Fruit fly (Drosophila melanogaster) whole organism, embryonic: ENCODE results near the gene Fbp2.

Experiments used
- Abd-B ChIP-seq: fragments of 200-800 bp; sonication (Bioruptor generic); optimal IDR thresholded peaks from 2 replicates; lab custom pipeline; 2018; ENCODE audit warnings: missing biosample characterization, mild to moderate bottlenecking, missing genetic modification characterization, moderate library complexity
- Bgb ChIP-seq: fragments of 200-800 bp; sonication (Bioruptor generic); IDR thresholded peaks from 2 replicates; pipeline ENCODE4 v1.3.6; 2022; ENCODE audit warnings: missing biosample characterization, missing genetic modification characterization; ENCODE audit not compliant: partially characterized antibody
- CG12659 ChIP-seq: fragments of 200-800 bp; sonication (Bioruptor generic); optimal IDR thresholded peaks from 3 replicates; lab custom pipeline; 2017; ENCODE audit warnings: mild to moderate bottlenecking, missing biosample characterization, missing genetic modification reagents, missing genetic modification characterization
- CG14441 ChIP-seq: fragments of 200-800 bp; sonication (Bioruptor generic); IDR thresholded peaks from 2 replicates; pipeline ENCODE4 v1.3.6; 2022; ENCODE audit warnings: missing biosample characterization, missing genetic modification characterization
- CG15011 ChIP-seq: fragments of 200-800 bp; sonication (Bioruptor generic); optimal IDR thresholded peaks from 3 replicates; lab custom pipeline; 2018; ENCODE audit warnings: missing biosample characterization, mild to moderate bottlenecking, missing genetic modification characterization
- CG1603 ChIP-seq: fragments of 200-800 bp; sonication (Bioruptor generic); optimal IDR thresholded peaks from 2 replicates; lab custom pipeline; 2019; ENCODE audit warnings: missing biosample characterization, mild to moderate bottlenecking, missing genetic modification characterization, moderate library complexity
- CG16779 ChIP-seq: fragments of 200-800 bp; sonication (Bioruptor generic); IDR thresholded peaks from 2 replicates; pipeline ENCODE4 v1.3.6; 2022; ENCODE audit warnings: missing biosample characterization, missing genetic modification characterization
- CG16813 ChIP-seq: fragments of 200-800 bp; sonication (Bioruptor generic); IDR thresholded peaks from 3 replicates; pipeline ENCODE4 v1.3.6; 2022; ENCODE audit warnings: missing biosample characterization, missing genetic modification characterization; ENCODE audit not compliant: partially characterized antibody
- CG17912 ChIP-seq: fragments of 200-800 bp; sonication (Bioruptor generic); optimal IDR thresholded peaks from 2 replicates; lab custom pipeline; 2018; ENCODE audit warnings: missing biosample characterization, mild to moderate bottlenecking, missing genetic modification characterization
- CG2889 ChIP-seq: fragments of 200-800 bp; sonication (Bioruptor generic); IDR thresholded peaks from 3 replicates; pipeline ENCODE4 v1.3.6; 2022; ENCODE audit warnings: missing biosample characterization, missing genetic modification characterization
- CG30020 ChIP-seq: fragments of 200-800 bp; optimal IDR thresholded peaks from 2 replicates; lab custom pipeline; 2019; ENCODE audit warnings: missing biosample characterization, mild to moderate bottlenecking, missing genetic modification characterization, moderate library complexity
- CG31441 ChIP-seq: fragments of 200-800 bp; sonication (Bioruptor generic); IDR thresholded peaks from 2 replicates; pipeline ENCODE4 v1.3.6; 2022; ENCODE audit warnings: missing biosample characterization, missing genetic modification characterization
- CG32532 ChIP-seq: fragments of 200-800 bp; sonication (Bioruptor generic); IDR thresholded peaks from 2 replicates; pipeline ENCODE4 v1.3.6; 2022; ENCODE audit warnings: missing biosample characterization, missing genetic modification characterization
- CG33557 ChIP-seq: fragments of 200-800 bp; sonication (Bioruptor generic); optimal IDR thresholded peaks from 2 replicates; lab custom pipeline; 2019; ENCODE audit warnings: missing biosample characterization, mild to moderate bottlenecking, missing genetic modification characterization, moderate library complexity
- CG3838 ChIP-seq: fragments of 200-800 bp; sonication (Bioruptor generic); optimal IDR thresholded peaks from 3 replicates; lab custom pipeline; 2016; ENCODE audit warnings: missing biosample characterization, missing genetic modification characterization
- CG4820 ChIP-seq: fragments of 200-800 bp; sonication (Bioruptor generic); optimal IDR thresholded peaks from 3 replicates; lab custom pipeline; 2016; ENCODE audit warnings: missing biosample characterization, missing genetic modification characterization
- CG4854 ChIP-seq: fragments of 200-800 bp; sonication (Bioruptor generic); optimal IDR thresholded peaks from 2 replicates; lab custom pipeline; 2016; ENCODE audit warnings: missing biosample characterization, missing genetic modification characterization, inconsistent platforms
- CG6683 ChIP-seq: fragments of 200-800 bp; sonication (Bioruptor generic); optimal IDR thresholded peaks from 2 replicates; lab custom pipeline; 2017; ENCODE audit warnings: missing biosample characterization, mild to moderate bottlenecking, missing genetic modification characterization, missing genetic modification reagents
- CG6854 ChIP-seq: fragments of 200-800 bp; sonication (Bioruptor generic); optimal IDR thresholded peaks from 3 replicates; lab custom pipeline; 2017; ENCODE audit warnings: missing biosample characterization, mild to moderate bottlenecking, missing genetic modification characterization
- Dll ChIP-seq: fragments of 200-800 bp; sonication (Bioruptor generic); IDR thresholded peaks from 4 replicates; pipeline ENCODE4 v1.3.6; 2022; ENCODE audit warnings: missing biosample characterization, missing genetic modification characterization; ENCODE audit not compliant: partially characterized antibody
- Doc3 ChIP-seq: fragments of 200-800 bp; sonication (Bioruptor generic); IDR thresholded peaks from 3 replicates; pipeline ENCODE4 v1.3.6; 2022; ENCODE audit warnings: missing biosample characterization, missing genetic modification characterization; ENCODE audit not compliant: partially characterized antibody
- HLH4C ChIP-seq: fragments of 200-800 bp; sonication (Bioruptor generic); IDR thresholded peaks from 3 replicates; pipeline ENCODE4 v1.3.6; 2022; ENCODE audit warnings: missing biosample characterization, missing genetic modification characterization; ENCODE audit not compliant: partially characterized antibody
- HmgZ ChIP-seq: fragments of 200-800 bp; sonication (Bioruptor generic); optimal IDR thresholded peaks from 2 replicates; lab custom pipeline; 2018; ENCODE audit warnings: missing biosample characterization, mild to moderate bottlenecking, missing genetic modification characterization
- MTF-1 ChIP-seq: fragments of 200-800 bp; sonication (Bioruptor generic); optimal IDR thresholded peaks from 2 replicates; lab custom pipeline; 2018; ENCODE audit warnings: missing biosample characterization, mild to moderate bottlenecking, missing genetic modification characterization, borderline replicate concordance
- Max ChIP-seq: fragments of 200-800 bp; sonication (Bioruptor generic); optimal IDR thresholded peaks from 2 replicates; lab custom pipeline; 2016; ENCODE audit warnings: missing biosample characterization, mild to moderate bottlenecking, missing genetic modification characterization
- Stat92E ChIP-seq, 3 experiments: fragments of >200 bp in 2 of 3; fragments of 200-800 bp in 1 of 3; sonication (Bioruptor generic) in 1 of 3; optimal IDR thresholded peaks; 2 replicates each; lab custom pipeline; 2017 to 2019; ENCODE audit warnings: missing biosample characterization in 3 of 3, missing genetic modification characterization in 3 of 3, mild to moderate bottlenecking in 1 of 3, moderate library complexity in 1 of 3
- Usf ChIP-seq: fragments of 200-800 bp; sonication (Bioruptor generic); optimal IDR thresholded peaks from 2 replicates; lab custom pipeline; 2017; ENCODE audit warnings: missing genotype, missing biosample characterization, missing genetic modification characterization
- Vsx1 ChIP-seq: fragments of 200-800 bp; sonication (Bioruptor generic); optimal IDR thresholded peaks from 2 replicates; lab custom pipeline; 2017; ENCODE audit warnings: missing biosample characterization, mild to moderate bottlenecking, missing genetic modification characterization, missing genetic modification reagents
- Xbp1 ChIP-seq: fragments of 200-800 bp; sonication (Bioruptor generic); optimal IDR thresholded peaks from 3 replicates; lab custom pipeline; 2016; ENCODE audit warnings: missing biosample characterization, mild to moderate bottlenecking, missing genetic modification characterization
- ap ChIP-seq: fragments of 200-800 bp; sonication (Bioruptor generic); IDR thresholded peaks from 2 replicates; pipeline ENCODE4 v1.3.6; 2022; ENCODE audit warnings: missing biosample characterization, missing genetic modification characterization
- cad ChIP-seq: fragments of >200 bp; optimal IDR thresholded peaks from 2 replicates; lab custom pipeline; 2017; ENCODE audit warnings: missing biosample characterization, missing genetic modification characterization
- crc ChIP-seq: fragments of 200-800 bp; sonication (Bioruptor generic); optimal IDR thresholded peaks from 2 replicates; lab custom pipeline; 2016; ENCODE audit warnings: missing biosample characterization, missing genetic modification characterization
- crol ChIP-seq: fragments of 200-800 bp; sonication (Bioruptor generic); IDR thresholded peaks from 2 replicates; pipeline ENCODE4 v1.3.6; 2022; ENCODE audit warnings: missing biosample characterization, missing genetic modification characterization
- fd102C ChIP-seq: fragments of 200-800 bp; sonication (Bioruptor generic); optimal IDR thresholded peaks from 2 replicates; lab custom pipeline; 2018; ENCODE audit warnings: missing biosample characterization, mild to moderate bottlenecking, missing genetic modification characterization, moderate library complexity
- gcm2 ChIP-seq: fragments of 200-800 bp; sonication (Bioruptor generic); optimal IDR thresholded peaks from 2 replicates; lab custom pipeline; 2016; ENCODE audit warnings: missing biosample characterization, missing genetic modification characterization
- hkb ChIP-seq, 2 experiments: fragments of 200-800 bp in 1 of 2; fragments of >200 bp in 1 of 2; sonication (Bioruptor generic) in 1 of 2; IDR thresholded peaks in 1 of 2; optimal IDR thresholded peaks in 1 of 2; 2 replicates each; pipeline versions ENCODE4 v1.3.6 to Lab custom; 2017 to 2022; ENCODE audit warnings: missing biosample characterization in 1 of 2, missing genetic modification characterization in 1 of 2
- hth ChIP-seq: fragments of >200 bp; optimal IDR thresholded peaks from 2 replicates; lab custom pipeline; 2017; ENCODE audit warnings: inconsistent platforms
- ind ChIP-seq: fragments of 200-800 bp; sonication (Bioruptor generic); optimal IDR thresholded peaks from 3 replicates; lab custom pipeline; 2016; ENCODE audit warnings: missing biosample characterization, missing genetic modification characterization
- insv ChIP-seq, 2 experiments: fragments of 200-800 bp; sonication (Bioruptor generic); optimal IDR thresholded peaks; 3 replicates each; lab custom pipeline; 2016 to 2018; ENCODE audit warnings: missing biosample characterization in 2 of 2, missing genetic modification characterization in 2 of 2
- kay ChIP-seq: fragments of 200-800 bp; sonication (Bioruptor generic); optimal IDR thresholded peaks from 2 replicates; lab custom pipeline; 2016; ENCODE audit warnings: missing biosample characterization, missing genetic modification characterization
- run ChIP-seq: fragments of 200-800 bp; sonication (Bioruptor generic); optimal IDR thresholded peaks from 3 replicates; lab custom pipeline; 2018; ENCODE audit warnings: missing biosample characterization, mild to moderate bottlenecking, missing genetic modification characterization
- shn ChIP-seq: fragments of 200-800 bp; sonication (Bioruptor generic); optimal IDR thresholded peaks from 3 replicates; lab custom pipeline; 2016; ENCODE audit warnings: missing biosample characterization, missing genetic modification characterization
- slou ChIP-seq: fragments of 200-800 bp; sonication (Bioruptor generic); optimal IDR thresholded peaks from 3 replicates; lab custom pipeline; 2016; ENCODE audit warnings: missing biosample characterization, missing genetic modification characterization
- sr ChIP-seq: fragments of 200-800 bp; sonication (Bioruptor generic); IDR thresholded peaks from 3 replicates; pipeline ENCODE4 v1.3.6; 2022; ENCODE audit warnings: missing biosample characterization, missing genetic modification characterization
- stwl ChIP-seq: fragments of 200-800 bp; sonication (Bioruptor generic); optimal IDR thresholded peaks from 3 replicates; lab custom pipeline; 2018; ENCODE audit warnings: missing biosample characterization, mild to moderate bottlenecking, missing genetic modification characterization, moderate library complexity
- tgo ChIP-seq: fragments of 200-800 bp; sonication (Bioruptor generic); IDR thresholded peaks from 3 replicates; pipeline ENCODE4 v1.3.6; 2022; ENCODE audit warnings: missing biosample characterization, missing genetic modification characterization
- zen2 ChIP-seq: fragments of 200-800 bp; sonication (Bioruptor generic); IDR thresholded peaks from 3 replicates; pipeline ENCODE4 v1.3.6; 2022; ENCODE audit warnings: missing biosample characterization, missing genetic modification characterization; ENCODE audit not compliant: partially characterized antibody
- zf30C ChIP-seq: fragments of 200-800 bp; sonication (Bioruptor generic); optimal IDR thresholded peaks from 3 replicates; lab custom pipeline; 2018; ENCODE audit warnings: missing biosample characterization, mild to moderate bottlenecking, missing genetic modification characterization

Gene Fbp2

dm6 chr2L:9430992-9431602 lies 4.5 kb downstream of the Fbp2 start, which contains the start of the genes FucTB and scat (continued):
- TF ChIP-seq CG15011 (GFP tag; lab: Kevin White, UChicago), result peak; percentile 57
- TF ChIP-seq CG17912 (GFP tag; lab: Kevin White, UChicago), result peak; percentile 73
- TF ChIP-seq MTF-1 (GFP tag; lab: Kevin White, UChicago), result peak; percentile 6
- peak; percentile 53 for TF ChIP-seq CG6854
- peak in 1 of 2 experiments; percentile 60 for TF ChIP-seq insv (GFP tag; optimal IDR thresholded peaks at IDR 0.05; lab: Kevin White, UChicago)
- peak; percentile 84 for TF ChIP-seq ap (GFP tag; lab: Robert Waterston, UW)
- peak; percentile 87 for TF ChIP-seq CG2889 (GFP tag; lab: Robert Waterston, UW)
- no peak for TF ChIP-seq zen2 (GFP tag; lab: Robert Waterston, UW)
- TF ChIP-seq Max (GFP tag; lab: Kevin White, UChicago), result peak; percentile 65
- peak; percentile 71 for TF ChIP-seq HmgZ (tag; lab: Kevin White, UChicago)
- peak; percentile 48; the same call in 1 of the 3 replicates for TF ChIP-seq CG16813 (GFP tag; lab: Robert Waterston, UW)
- TF ChIP-seq stwl, result peak; percentile 71
- TF ChIP-seq kay (GFP tag; lab: Kevin White, UChicago), result peak; percentile 76
- peak; percentile 95 for TF ChIP-seq Abd-B
- TF ChIP-seq HLH4C (GFP tag; lab: Robert Waterston, UW), result peak; percentile 61; the same call in 2 of the 3 replicates
- no peak for TF ChIP-seq CG16779 (GFP tag; lab: Robert Waterston, UW)
- TF ChIP-seq CG12659 (GFP tag; lab: Kevin White, UChicago), result peak; percentile 94
- TF ChIP-seq hkb (optimal IDR thresholded peaks at IDR 0.05; lab: Kevin White, UChicago), result no peak
- TF ChIP-seq hkb (GFP tag; IDR thresholded peaks at IDR 0.05; lab: Robert Waterston, UW), result peak; percentile 77
- TF ChIP-seq run (tag; lab: Kevin White, UChicago), result peak; percentile 38
- TF ChIP-seq shn (GFP tag; lab: Kevin White, UChicago), result peak; percentile 54
- peak; percentile 96 for TF ChIP-seq Xbp1 (GFP tag; lab: Kevin White, UChicago)
- peak; percentile 95 for TF ChIP-seq Usf (GFP tag; lab: Kevin White, UChicago)
- peak; percentile 88 for TF ChIP-seq CG30020
- TF ChIP-seq sr, result peak; percentile 53; the same call in 2 of the 3 replicates
- TF ChIP-seq CG33557 (GFP tag; lab: Kevin White, UChicago), result peak; percentile 86
- peak; percentile 28; the same call in 1 of the 2 replicates for TF ChIP-seq crol (GFP tag; lab: Robert Waterston, UW)
- no peak for TF ChIP-seq cad (GFP tag; lab: Kevin White, UChicago)
- peak; percentile 47 for TF ChIP-seq CG4854 (GFP tag; lab: Kevin White, UChicago)
- no peak for TF ChIP-seq Stat92E (GFP tag; optimal IDR thresholded peaks at IDR 0.05; lab: Kevin White, UChicago)
- peak; percentile 95 for TF ChIP-seq CG32532
- TF ChIP-seq CG14441 (GFP tag; lab: Robert Waterston, UW), result peak; percentile 93
- TF ChIP-seq CG1603 (tag; lab: Kevin White, UChicago), result peak; percentile 54
- peak; percentile 90 for TF ChIP-seq CG4820 (GFP tag; lab: Kevin White, UChicago)
- TF ChIP-seq tgo, result peak; percentile 94
- no peak for TF ChIP-seq zf30C (GFP tag; lab: Kevin White, UChicago)
- 0 out of 4 replicates have a peak, but pooled peaks have one; percentile 53 for TF ChIP-seq Dll
- TF ChIP-seq CG31441 (GFP tag; lab: Robert Waterston, UW), result peak; percentile 96
- no peak for TF ChIP-seq gcm2 (GFP tag; lab: Kevin White, UChicago)
- no peak for TF ChIP-seq crc (GFP tag; lab: Kevin White, UChicago)
- TF ChIP-seq CG3838 (GFP tag; lab: Kevin White, UChicago), result peak; percentile 35
- peak; percentile 95 for TF ChIP-seq ind
- peak; percentile 88 for TF ChIP-seq slou (GFP tag; lab: Kevin White, UChicago)
- no peak for TF ChIP-seq fd102C
- TF ChIP-seq Vsx1, result peak; percentile 70
- TF ChIP-seq CG6683, result peak; percentile 83
- no peak for TF ChIP-seq Doc3 (GFP tag; lab: Robert Waterston, UW)
- TF ChIP-seq hth (lab: Kevin White, UChicago), result no peak
- TF ChIP-seq Bgb, result peak; percentile 47
